Worm (Caenorhabditis elegans): Measurements from ENCODE around the gene Y39A3A.4.

DNA sequence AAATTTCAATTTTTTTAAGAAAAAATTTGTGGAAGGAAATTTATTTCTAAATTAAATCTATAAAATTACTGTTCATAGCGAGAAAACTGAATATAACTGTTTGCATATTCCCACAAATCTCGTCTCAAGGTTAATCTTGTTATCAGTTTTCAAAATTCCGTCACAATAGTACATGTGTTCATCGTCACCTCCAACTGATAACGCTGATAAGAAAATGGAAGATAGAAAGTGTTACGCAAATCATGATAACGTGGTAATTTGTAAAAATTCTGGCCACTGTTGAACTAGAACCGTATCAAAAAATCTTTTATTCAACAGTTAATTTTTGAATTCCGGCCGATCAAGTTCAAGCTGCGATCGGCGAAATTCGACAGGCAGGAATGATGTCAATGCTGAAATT is 23.0 kb downstream of the Y39A3A.4 start:
- no peak for TF ChIP-seq B0261.1 (tag; optimal IDR thresholded peaks at IDR 0.05)
- TF ChIP-seq F39B2.1 (GFP tag; IDR thresholded peaks at IDR 0.05): no peak
- no peak for TF ChIP-seq snpc-4 (GFP tag; optimal IDR thresholded peaks at IDR 0.05)
- TF ChIP-seq snpc-4 (tag; optimal IDR thresholded peaks at IDR 0.05): no peak
- TF ChIP-seq cebp-1 (GFP tag; IDR thresholded peaks at IDR 0.05): no peak
- TF ChIP-seq cebp-1 (tag; optimal IDR thresholded peaks at IDR 0.05): no peak
- no peak for TF ChIP-seq efl-1 (GFP tag; optimal IDR thresholded peaks at IDR 0.05)
- no peak for TF ChIP-seq K11D2.4 (GFP tag; IDR thresholded peaks at IDR 0.05)
- no peak for TF ChIP-seq mcd-1 (GFP tag; IDR thresholded peaks at IDR 0.05)
- no peak for TF ChIP-seq aptf-2 (GFP tag; conservative IDR thresholded peaks at IDR 0.05)
- no peak for TF ChIP-seq ama-1 (optimal IDR thresholded peaks at IDR 0.05)
- TF ChIP-seq ama-1 (GFP tag; optimal IDR thresholded peaks at IDR 0.05): no peak
- TF ChIP-seq mes-4 (tag; optimal IDR thresholded peaks at IDR 0.05): no peak
- TF ChIP-seq dox-1 (GFP tag; IDR thresholded peaks at IDR 0.05): no peak

Data from whole organism, young adult.